Worm (Caenorhabditis elegans) whole organism, L4/young adult: ENCODE data around the gene cyp-13A10.

Experiments
- dao-5 ChIP-seq: sonication (generic microtip); optimal IDR thresholded peaks from 2 replicates; lab custom pipeline; 2016; ENCODE audit warnings: missing genotype, missing genetic modification characterization, moderate library complexity, missing compliant biosample characterization
- him-1 ChIP-seq: sonication (generic microtip); optimal IDR thresholded peaks from 2 replicates; lab custom pipeline; 2016; ENCODE audit warnings: missing genotype, missing genetic modification reagents, missing genetic modification characterization, missing compliant biosample characterization

DNA sequence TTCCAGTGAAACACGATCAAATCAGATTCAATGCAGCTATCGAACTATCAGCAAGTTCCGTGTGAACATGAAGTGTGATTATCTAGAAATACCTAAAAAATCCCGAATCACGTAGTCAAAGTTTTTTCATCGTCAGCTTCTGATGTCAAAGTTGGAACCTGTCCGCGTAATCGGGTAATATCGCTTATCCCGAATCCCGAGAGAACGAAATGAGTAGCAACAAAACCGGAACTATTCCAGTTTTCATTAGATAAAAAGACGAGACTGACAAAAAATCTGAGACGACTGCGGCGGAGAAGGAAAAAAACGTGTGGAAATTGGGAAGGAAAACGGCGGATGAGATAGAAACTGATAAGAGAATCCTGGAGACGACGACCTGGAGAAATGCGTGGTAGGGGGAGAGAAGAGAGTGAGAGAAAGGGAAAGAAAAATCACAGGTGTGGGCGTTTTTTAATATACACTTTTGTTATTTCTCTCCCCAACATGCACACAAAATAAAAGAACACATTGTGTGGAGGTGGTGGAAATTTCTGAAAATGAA is 42.6 kb downstream of the cyp-13A10 start:
- TF ChIP-seq dao-5 (tag; lab: Kevin White, UChicago), result no peak
- no peak for TF ChIP-seq him-1 (tag; lab: Kevin White, UChicago)
